Fruit fly (Drosophila melanogaster) whole organism, embryonic: ENCODE results near the gene CG43345.

Experiments
- Aef1 ChIP-seq: fragments of 200-800 bp; sonication (Bioruptor generic); IDR thresholded peaks from 3 replicates; pipeline ENCODE4 v1.3.6; 2022; ENCODE audit warnings: missing biosample characterization, missing genetic modification characterization
- Atf6 ChIP-seq: fragments of 200-800 bp; sonication (Bioruptor generic); IDR thresholded peaks from 2 replicates; pipeline ENCODE4 v1.3.6; 2022; ENCODE audit warnings: missing biosample characterization, missing genetic modification characterization
- BEAF-32 ChIP-seq: fragments of 200-800 bp; sonication (Bioruptor generic); optimal IDR thresholded peaks from 3 replicates; lab custom pipeline; 2017; ENCODE audit warnings: missing biosample characterization, missing genetic modification characterization, mild to moderate bottlenecking, moderate library complexity, missing genetic modification reagents
- Bdp1 ChIP-seq: fragments of 200-800 bp; sonication (Bioruptor generic); optimal IDR thresholded peaks from 3 replicates; lab custom pipeline; 2016; ENCODE audit warnings: missing biosample characterization, missing genetic modification characterization
- CG10147 ChIP-seq: fragments of 200-800 bp; sonication (Bioruptor generic); optimal IDR thresholded peaks from 2 replicates; lab custom pipeline; 2019; ENCODE audit warnings: missing biosample characterization, mild to moderate bottlenecking, missing genetic modification characterization, moderate library complexity
- CG10209 ChIP-seq: fragments of 200-800 bp; sonication (Bioruptor generic); optimal IDR thresholded peaks from 3 replicates; lab custom pipeline; 2017; ENCODE audit warnings: missing biosample characterization, mild to moderate bottlenecking, missing genetic modification characterization, missing genetic modification reagents
- CG10979 ChIP-seq: fragments of 200-800 bp; sonication (Bioruptor generic); optimal IDR thresholded peaks from 2 replicates; lab custom pipeline; 2018; ENCODE audit warnings: missing biosample characterization, mild to moderate bottlenecking, missing genetic modification characterization, moderate library complexity
- CG12236 ChIP-seq: fragments of 200-800 bp; sonication (Bioruptor generic); optimal IDR thresholded peaks from 2 replicates; lab custom pipeline; 2016; ENCODE audit warnings: missing biosample characterization, missing genetic modification characterization
- CG12391 ChIP-seq: fragments of 200-800 bp; sonication (Bioruptor generic); optimal IDR thresholded peaks from 3 replicates; lab custom pipeline; 2018; ENCODE audit warnings: missing biosample characterization, mild to moderate bottlenecking, missing genetic modification characterization, moderate library complexity
- CG12659 ChIP-seq: fragments of 200-800 bp; sonication (Bioruptor generic); optimal IDR thresholded peaks from 3 replicates; lab custom pipeline; 2017; ENCODE audit warnings: mild to moderate bottlenecking, missing biosample characterization, missing genetic modification reagents, missing genetic modification characterization
- CG14710 ChIP-seq: fragments of 200-800 bp; sonication (Bioruptor generic); optimal IDR thresholded peaks from 3 replicates; lab custom pipeline; 2019; ENCODE audit warnings: missing biosample characterization, mild to moderate bottlenecking, missing genetic modification characterization, moderate library complexity
- CG1647 ChIP-seq: fragments of 200-800 bp; sonication (Bioruptor generic); optimal IDR thresholded peaks from 3 replicates; lab custom pipeline; 2016; ENCODE audit warnings: missing biosample characterization, missing genetic modification characterization
- CG2199 ChIP-seq: fragments of 200-800 bp; sonication (Bioruptor generic); IDR thresholded peaks from 3 replicates; pipeline ENCODE4 v1.3.6; 2022; ENCODE audit warnings: missing biosample characterization, missing genetic modification characterization
- CG2678 ChIP-seq: fragments of 200-800 bp; sonication (Bioruptor generic); optimal IDR thresholded peaks from 3 replicates; lab custom pipeline; 2019; ENCODE audit warnings: missing biosample characterization, mild to moderate bottlenecking, missing genetic modification characterization, moderate library complexity
- CG30403 ChIP-seq: fragments of 200-800 bp; sonication (Bioruptor generic); optimal IDR thresholded peaks from 3 replicates; lab custom pipeline; 2016; ENCODE audit warnings: missing biosample characterization, missing genetic modification characterization
- CG3281 ChIP-seq: fragments of 200-800 bp; sonication (Bioruptor generic); optimal IDR thresholded peaks from 3 replicates; lab custom pipeline; 2017; ENCODE audit warnings: missing biosample characterization, mild to moderate bottlenecking, missing genetic modification characterization
- CG4360 ChIP-seq: fragments of 200-800 bp; sonication (Bioruptor generic); IDR thresholded peaks from 2 replicates; pipeline ENCODE4 v1.3.6; 2022; ENCODE audit warnings: missing biosample characterization, missing genetic modification characterization
- CG4424 ChIP-seq: fragments of 200-800 bp; sonication (Bioruptor generic); optimal IDR thresholded peaks from 3 replicates; lab custom pipeline; 2016; ENCODE audit warnings: missing biosample characterization, missing genetic modification characterization
- CG4617 ChIP-seq: fragments of 200-800 bp; sonication (Bioruptor generic); optimal IDR thresholded peaks from 3 replicates; lab custom pipeline; 2016; ENCODE audit warnings: missing biosample characterization, missing genetic modification characterization, borderline replicate concordance
- CG5953 ChIP-seq: fragments of 200-800 bp; sonication (Bioruptor generic); IDR thresholded peaks from 2 replicates; pipeline ENCODE4 v1.3.6; 2022; ENCODE audit warnings: missing biosample characterization, missing genetic modification characterization
- CG7928 ChIP-seq: fragments of 200-800 bp; sonication (Bioruptor generic); optimal IDR thresholded peaks from 2 replicates; lab custom pipeline; 2017; ENCODE audit warnings: missing biosample characterization, mild to moderate bottlenecking, missing genetic modification characterization
- CG8290 ChIP-seq, 3 experiments: fragments of 200-800 bp; sonication (Bioruptor generic); optimal IDR thresholded peaks; 2 replicates each; lab custom pipeline; 2016 to 2019; ENCODE audit warnings: missing biosample characterization in 3 of 3, missing genetic modification characterization in 3 of 3, mild to moderate bottlenecking in 2 of 3, moderate library complexity in 1 of 3
- CG9797 ChIP-seq: fragments of 200-800 bp; sonication (Bioruptor generic); optimal IDR thresholded peaks from 3 replicates; lab custom pipeline; 2018; ENCODE audit warnings: missing biosample characterization, mild to moderate bottlenecking, missing genetic modification characterization
- CkIIα-i1 ChIP-seq: fragments of 200-800 bp; sonication (Bioruptor generic); IDR thresholded peaks from 2 replicates; pipeline ENCODE4 v1.3.6; 2022; ENCODE audit warnings: missing biosample characterization, missing genetic modification characterization
- Dp ChIP-seq: fragments of 200-800 bp; sonication (Bioruptor generic); optimal IDR thresholded peaks from 2 replicates; lab custom pipeline; 2018; ENCODE audit warnings: missing biosample characterization, mild to moderate bottlenecking, missing genetic modification characterization, moderate library complexity
- Drgx ChIP-seq: fragments of 200-800 bp; sonication (Bioruptor generic); IDR thresholded peaks from 2 replicates; pipeline ENCODE4 v1.3.6; 2022; ENCODE audit warnings: missing biosample characterization, missing genetic modification characterization
- Ets65A ChIP-seq: fragments of 200-800 bp; sonication (Bioruptor generic); peaks from one replicate; lab custom pipeline; 2016; ENCODE audit warnings: missing biosample characterization, missing genetic modification characterization
- Ets97D ChIP-seq: fragments of 200-800 bp; sonication (Bioruptor generic); optimal IDR thresholded peaks from 3 replicates; lab custom pipeline; 2016; ENCODE audit warnings: missing biosample characterization, missing genetic modification characterization
- Fer1 ChIP-seq: fragments of 200-800 bp; sonication (Bioruptor generic); optimal IDR thresholded peaks from 2 replicates; lab custom pipeline; 2017; ENCODE audit warnings: missing biosample characterization, mild to moderate bottlenecking, missing genetic modification characterization
- Hr3 ChIP-seq: fragments of 200-800 bp; sonication (Bioruptor generic); optimal IDR thresholded peaks from 3 replicates; lab custom pipeline; 2016; ENCODE audit warnings: missing biosample characterization, missing genetic modification characterization
- Neu2 ChIP-seq: fragments of 200-800 bp; sonication (Bioruptor generic); optimal IDR thresholded peaks from 3 replicates; lab custom pipeline; 2016; ENCODE audit warnings: missing biosample characterization, missing genetic modification characterization, borderline replicate concordance
- Opbp ChIP-seq: fragments of 200-800 bp; sonication (Bioruptor generic); IDR thresholded peaks from 3 replicates; pipeline ENCODE4 v1.3.6; 2022; ENCODE audit warnings: missing biosample characterization, missing genetic modification characterization; ENCODE audit not compliant: partially characterized antibody
- YL-1 ChIP-seq: fragments of 200-800 bp; sonication (Bioruptor generic); optimal IDR thresholded peaks from 3 replicates; lab custom pipeline; 2017; ENCODE audit warnings: missing biosample characterization, mild to moderate bottlenecking, missing genetic modification characterization
- ase ChIP-seq: fragments of 200-800 bp; sonication (Bioruptor generic); IDR thresholded peaks from 3 replicates; pipeline ENCODE4 v1.3.6; 2022; ENCODE audit warnings: missing biosample characterization, missing genetic modification characterization
- cas ChIP-seq: fragments of 200-800 bp; sonication (Bioruptor generic); IDR thresholded peaks from 2 replicates; pipeline ENCODE4 v1.3.6; 2022; ENCODE audit warnings: missing biosample characterization, missing genetic modification characterization
- crp ChIP-seq, 2 experiments: fragments of 200-800 bp; sonication (Bioruptor generic); optimal IDR thresholded peaks; 2 replicates in 1 of 2; 3 replicates in 1 of 2; lab custom pipeline; 2017; ENCODE audit warnings: missing biosample characterization in 2 of 2, missing genetic modification characterization in 2 of 2, mild to moderate bottlenecking in 1 of 2, moderate library complexity in 1 of 2
- danr ChIP-seq: fragments of 200-800 bp; sonication (Bioruptor generic); IDR thresholded peaks from 2 replicates; pipeline ENCODE4 v1.3.6; 2022; ENCODE audit warnings: missing biosample characterization, missing genetic modification characterization
- fu2 ChIP-seq: fragments of 200-800 bp; sonication (Bioruptor generic); optimal IDR thresholded peaks from 2 replicates; lab custom pipeline; 2016; ENCODE audit warnings: missing biosample characterization, missing genetic modification characterization
- grn ChIP-seq: fragments of 200-800 bp; sonication (Bioruptor generic); optimal IDR thresholded peaks from 3 replicates; lab custom pipeline; 2017; ENCODE audit warnings: missing biosample characterization, missing genetic modification characterization
- gt ChIP-seq: fragments of 200-800 bp; sonication (Bioruptor generic); IDR thresholded peaks from 2 replicates; pipeline ENCODE4 v1.3.6; 2022; ENCODE audit warnings: missing biosample characterization, missing genetic modification characterization
- ham ChIP-seq: fragments of 200-800 bp; sonication (Bioruptor generic); IDR thresholded peaks from 2 replicates; pipeline ENCODE4 v1.3.6; 2022; ENCODE audit warnings: missing biosample characterization, missing genetic modification characterization
- her ChIP-seq: fragments of 200-800 bp; sonication (Bioruptor generic); optimal IDR thresholded peaks from 2 replicates; lab custom pipeline; 2016; ENCODE audit warnings: missing biosample characterization, missing genetic modification characterization
- hkb ChIP-seq, 2 experiments: fragments of 200-800 bp in 1 of 2; fragments of >200 bp in 1 of 2; sonication (Bioruptor generic) in 1 of 2; IDR thresholded peaks in 1 of 2; optimal IDR thresholded peaks in 1 of 2; 2 replicates each; pipeline versions ENCODE4 v1.3.6 to Lab custom; 2017 to 2022; ENCODE audit warnings: missing biosample characterization in 1 of 2, missing genetic modification characterization in 1 of 2
- kay ChIP-seq: fragments of 200-800 bp; sonication (Bioruptor generic); optimal IDR thresholded peaks from 2 replicates; lab custom pipeline; 2016; ENCODE audit warnings: missing biosample characterization, missing genetic modification characterization
- knrl ChIP-seq: fragments of 200-800 bp; sonication (Bioruptor generic); IDR thresholded peaks from 3 replicates; pipeline ENCODE4 v1.3.6; 2022; ENCODE audit warnings: missing biosample characterization, missing genetic modification characterization; ENCODE audit not compliant: partially characterized antibody
- luna ChIP-seq: fragments of 200-800 bp; sonication (Bioruptor generic); optimal IDR thresholded peaks from 2 replicates; lab custom pipeline; 2016; ENCODE audit warnings: missing biosample characterization, missing genetic modification characterization
- sd ChIP-seq: fragments of 200-800 bp; sonication (Bioruptor generic); optimal IDR thresholded peaks from 3 replicates; lab custom pipeline; 2018; ENCODE audit warnings: missing biosample characterization, mild to moderate bottlenecking, missing genetic modification characterization, moderate library complexity
- stwl ChIP-seq: fragments of 200-800 bp; sonication (Bioruptor generic); optimal IDR thresholded peaks from 3 replicates; lab custom pipeline; 2018; ENCODE audit warnings: missing biosample characterization, mild to moderate bottlenecking, missing genetic modification characterization, moderate library complexity
- zf30C ChIP-seq: fragments of 200-800 bp; sonication (Bioruptor generic); optimal IDR thresholded peaks from 3 replicates; lab custom pipeline; 2018; ENCODE audit warnings: missing biosample characterization, mild to moderate bottlenecking, missing genetic modification characterization

The CG43345 gene

dm6 chr2L:21187753-21188152 is 19.4 kb upstream of the CG43345 start (continued):
- TF ChIP-seq Ets65A (GFP tag; lab: Kevin White, UChicago) = peak; percentile 81
- no peak for TF ChIP-seq CG10979 (tag; lab: Kevin White, UChicago)
- no peak for TF ChIP-seq ase
- no peak for TF ChIP-seq zf30C (GFP tag; lab: Kevin White, UChicago)
- no peak for TF ChIP-seq Atf6 (GFP tag; lab: Robert Waterston, UW)
- no peak for TF ChIP-seq YL-1
- TF ChIP-seq danr = 0 out of 2 replicates have a peak, but pooled peaks have one; percentile 11
- TF ChIP-seq Bdp1 (GFP tag; lab: Kevin White, UChicago) = no peak
- TF ChIP-seq CG4424 (GFP tag; lab: Kevin White, UChicago) = no peak
- TF ChIP-seq, all 482 proteins: peak for 8

DNA sequence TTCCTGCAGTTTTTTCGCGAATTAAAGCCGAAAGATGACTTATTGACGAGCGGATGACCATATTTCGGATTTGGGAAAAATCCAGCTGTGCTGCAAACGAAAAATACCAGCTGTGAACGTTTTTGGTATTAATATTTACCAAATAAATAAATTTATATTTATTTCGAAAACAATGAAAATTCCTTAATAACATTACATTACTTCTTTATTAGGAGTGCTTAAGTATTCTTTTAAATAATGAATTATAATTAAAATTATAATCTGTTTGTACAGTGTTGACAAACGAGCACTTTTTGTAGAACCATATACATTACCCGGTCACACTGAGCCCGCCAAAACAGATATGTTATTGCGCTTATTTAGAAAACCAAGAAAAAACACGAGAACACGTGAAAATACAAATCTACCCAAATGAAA is 11.2 kb upstream of the CG43345 start, which contains the start of the genes bur and Mcm10:
Gene bur, minus strand, starts transcription at position 69 of the 417 bp plus-strand sequence.
Gene Mcm10, plus strand, starts transcription at position 319 of the 417 bp plus-strand sequence.
- TF ChIP-seq Hr3 = peak; percentile 13
- TF ChIP-seq CG7928 (GFP tag; lab: Kevin White, UChicago) = no peak
- peak; percentile 65 for TF ChIP-seq CG12391
- TF ChIP-seq hkb (optimal IDR thresholded peaks at IDR 0.05; lab: Kevin White, UChicago) = peak; percentile 40
- TF ChIP-seq hkb (GFP tag; IDR thresholded peaks at IDR 0.05; lab: Robert Waterston, UW) = no peak
- no peak for TF ChIP-seq grn (GFP tag; lab: Kevin White, UChicago)
- TF ChIP-seq Ets97D (GFP tag; lab: Kevin White, UChicago) = peak; percentile 40
- peak; percentile 67 for TF ChIP-seq CG4617 (GFP tag; lab: Kevin White, UChicago)
- TF ChIP-seq knrl = 0 out of 3 replicates have a peak, but pooled peaks have one; percentile 15
- TF ChIP-seq Opbp = 0 out of 3 replicates have a peak, but pooled peaks have one; percentile 7
- peak; percentile 65 for TF ChIP-seq CG12659
- peak; percentile 87 for TF ChIP-seq Dp
- peak; percentile 94 for TF ChIP-seq CG9797 (GFP tag; lab: Kevin White, UChicago)
- no peak for TF ChIP-seq fu2 (GFP tag; lab: Kevin White, UChicago)
- TF ChIP-seq CG5953 (GFP tag; lab: Robert Waterston, UW) = no peak
- TF ChIP-seq Fer1 = no peak
- TF ChIP-seq her = no peak
- TF ChIP-seq sd (tag; lab: Kevin White, UChicago) = no peak
- peak; percentile 25 for TF ChIP-seq CG30403 (GFP tag; lab: Kevin White, UChicago)
- no peak for TF ChIP-seq Aef1 (GFP tag; lab: Robert Waterston, UW)
- no peak for TF ChIP-seq ham
- no peak for TF ChIP-seq CG10147 (GFP tag; lab: Kevin White, UChicago)
- peak; percentile 28 for TF ChIP-seq BEAF-32 (GFP tag; lab: Kevin White, UChicago)
- TF ChIP-seq kay (GFP tag; lab: Kevin White, UChicago) = peak; percentile 21
- no peak for TF ChIP-seq CG1647 (GFP tag; lab: Kevin White, UChicago)
- TF ChIP-seq gt (GFP tag; lab: Robert Waterston, UW) = no peak
- peak; percentile 11 for TF ChIP-seq CG10979 (tag; lab: Kevin White, UChicago)
- TF ChIP-seq CG4360 (GFP tag; lab: Robert Waterston, UW) = no peak
- no peak for TF ChIP-seq CkIIα-i1 (GFP tag; lab: Robert Waterston, UW)
- peak; percentile 60 for TF ChIP-seq CG8290 (GFP tag; optimal IDR thresholded peaks at IDR 0.05; lab: Kevin White, UChicago)
- TF ChIP-seq CG8290 (tag; optimal IDR thresholded peaks at IDR 0.05; lab: Kevin White, UChicago) = no peak
- TF ChIP-seq Drgx (GFP tag; lab: Robert Waterston, UW) = no peak
- TF ChIP-seq stwl (tag; lab: Kevin White, UChicago) = peak; percentile 68
- TF ChIP-seq crp (GFP tag; optimal IDR thresholded peaks at IDR 0.05; lab: Kevin White, UChicago) = peak in 1 of 2 experiments; percentile 28
- no peak for TF ChIP-seq CG2678 (tag; lab: Kevin White, UChicago)
- TF ChIP-seq CG14710 (tag; lab: Kevin White, UChicago) = peak; percentile 78
- no peak for TF ChIP-seq CG10209 (GFP tag; lab: Kevin White, UChicago)
- no peak for TF ChIP-seq luna (GFP tag; lab: Kevin White, UChicago)
- no peak for TF ChIP-seq CG2199 (GFP tag; lab: Robert Waterston, UW)
- TF ChIP-seq cas = no peak
- no peak for TF ChIP-seq CG3281 (GFP tag; lab: Kevin White, UChicago)
- no peak for TF ChIP-seq CG12236 (GFP tag; lab: Kevin White, UChicago)
- TF ChIP-seq Neu2 (GFP tag; lab: Kevin White, UChicago) = no peak
